Worm (Caenorhabditis elegans): ENCODE data around the gene srw-117.

ce11 chrV:3010468-3010867 lies 27.2 kb upstream of the srw-117 start, which contains the start of gene srw-136:
- TF ChIP-seq Y5F2A.4 (GFP tag; optimal IDR thresholded peaks at IDR 0.05) (no peak), dve-1 (tag; optimal IDR thresholded peaks at IDR 0.05; ENCODE audit: insufficient read depth) (no peak), nhr-11 (tag; optimal IDR thresholded peaks at IDR 0.05) (no peak), snpc-4 (tag; optimal IDR thresholded peaks at IDR 0.05) (no peak), nhr-76 (tag; optimal IDR thresholded peaks at IDR 0.05) (no peak), nhr-77 (tag; optimal IDR thresholded peaks at IDR 0.05) (no peak), ztf-11 (tag; optimal IDR thresholded peaks at IDR 0.05) (no peak), fkh-10 (GFP tag; optimal IDR thresholded peaks at IDR 0.05) (no peak), php-3 (GFP tag; IDR thresholded peaks at IDR 0.05) (no peak), pqm-1 (tag; optimal IDR thresholded peaks at IDR 0.05) (no peak), jun-1 (tag; optimal IDR thresholded peaks at IDR 0.05) (no peak), pha-4 (GFP tag; IDR thresholded peaks at IDR 0.05) (no peak), pha-4 (tag; optimal IDR thresholded peaks at IDR 0.05) (no peak), ceh-32 (tag; optimal IDR thresholded peaks at IDR 0.05; ENCODE audit: poor library complexity) (no peak), nhr-42 (GFP tag; IDR thresholded peaks at IDR 0.05) (no peak)

All from whole organism, L4 larva.